Worm (Caenorhabditis elegans) whole organism, L2 larva: Measurements from ENCODE around the gene sna-2.

Source experiments
- C34F6.9 ChIP-seq: fragments of 150-350 bp; optimal IDR thresholded peaks from 2 replicates; lab custom pipeline; 2014; ENCODE audit warnings: missing biosample characterization, missing genetic modification characterization
- F13H6.1 ChIP-seq: sonication (generic microtip); optimal IDR thresholded peaks from 2 replicates; lab custom pipeline; 2016; ENCODE audit warnings: missing genetic modification characterization, missing compliant biosample characterization
- ama-1 ChIP-seq: fragments of 150-350 bp; optimal IDR thresholded peaks from 2 replicates; lab custom pipeline; 2018; ENCODE audit warnings: inconsistent platforms
- lin-11 ChIP-seq: fragments of 150-350 bp; sonication (generic microtip); optimal IDR thresholded peaks from 2 replicates; lab custom pipeline; 2014; ENCODE audit warnings: missing biosample characterization, missing genetic modification characterization, inconsistent platforms, mixed read lengths
- nhr-11 ChIP-seq: fragments of 150-350 bp; optimal IDR thresholded peaks from 2 replicates; lab custom pipeline; 2014; ENCODE audit warnings: missing biosample characterization, missing genetic modification characterization
- nhr-12 ChIP-seq: fragments of 150-350 bp; optimal IDR thresholded peaks from 2 replicates; lab custom pipeline; 2014; ENCODE audit warnings: missing biosample characterization, missing genetic modification characterization
- nhr-237 ChIP-seq: fragments of 150-350 bp; optimal IDR thresholded peaks from 2 replicates; lab custom pipeline; 2014; ENCODE audit warnings: missing biosample characterization, missing genetic modification characterization
- nhr-6 ChIP-seq: fragments of 150-350 bp; optimal IDR thresholded peaks from 2 replicates; lab custom pipeline; 2014; ENCODE audit warnings: missing biosample characterization, missing genetic modification characterization
- skn-1 ChIP-seq: sonication (generic microtip); optimal IDR thresholded peaks from 2 replicates; lab custom pipeline; 2017; ENCODE audit warnings: missing biosample characterization, missing genetic modification characterization
- unc-62 ChIP-seq: fragments of 150-350 bp; optimal IDR thresholded peaks from 2 replicates; lab custom pipeline; 2014; ENCODE audit warnings: missing biosample characterization, missing genetic modification reagents, missing genetic modification characterization
- ztf-11 ChIP-seq: sonication (generic microtip); optimal IDR thresholded peaks from 2 replicates; lab custom pipeline; 2017; ENCODE audit warnings: missing biosample characterization, missing genetic modification characterization

ce11 chrIV:9773441-9773840, 4.0 kb downstream of the sna-2 start:
- TF ChIP-seq nhr-6 (tag; lab: Kevin White, UChicago) (no peak), nhr-237 (tag; lab: Kevin White, UChicago) (no peak), nhr-11 (tag; lab: Kevin White, UChicago) (no peak), unc-62 (GFP tag; lab: Kevin White, UChicago) (no peak), F13H6.1 (tag; lab: Kevin White, UChicago) (no peak), C34F6.9 (tag; lab: Kevin White, UChicago) (no peak), lin-11 (tag; lab: Kevin White, UChicago) (no peak), ama-1 (no peak), skn-1 (no peak), ztf-11 (tag; lab: Kevin White, UChicago) (no peak), nhr-12 (tag; lab: Kevin White, UChicago) (no peak)
